Worm (Caenorhabditis elegans) whole organism, young adult: ENCODE measurements around the gene rbm-34.

Source experiments
- C06A6.2 ChIP-seq: fragments of 200-800 bp; sonication (Bioruptor generic); conservative IDR thresholded peaks from 2 replicates; pipeline ENCODE4 v1.3.6; 2022; ENCODE audit warnings: missing genetic modification characterization, missing compliant biosample characterization
- C17E4.6 ChIP-seq: fragments of 200-800 bp; sonication (Bioruptor generic); IDR thresholded peaks from 2 replicates; pipeline ENCODE4 v1.3.6; 2022; ENCODE audit warnings: missing genetic modification reagents, missing genetic modification characterization, missing compliant biosample characterization
- F37B4.10 ChIP-seq: fragments of 200-800 bp; sonication (Bioruptor generic); IDR thresholded peaks from 2 replicates; pipeline ENCODE4 v1.3.6; 2022; ENCODE audit warnings: missing genetic modification characterization, missing compliant biosample characterization
- Y53F4B.3 ChIP-seq: fragments of 200-800 bp; sonication (Bioruptor generic); IDR thresholded peaks from 2 replicates; pipeline ENCODE4 v1.3.6; 2022; ENCODE audit warnings: missing genetic modification reagents, missing genetic modification characterization, missing compliant biosample characterization
- ZK185.1 ChIP-seq: sonication (generic microtip); optimal IDR thresholded peaks from 2 replicates; lab custom pipeline; 2016; ENCODE audit warnings: mild to moderate bottlenecking, missing genetic modification characterization, missing compliant biosample characterization; ENCODE audit not compliant: poor library complexity, severe bottlenecking
- akir-1 ChIP-seq: fragments of 200-800 bp; sonication (Bioruptor generic); optimal IDR thresholded peaks from 2 replicates; lab custom pipeline; 2018; ENCODE audit warnings: mild to moderate bottlenecking, missing genetic modification characterization, moderate library complexity, missing compliant biosample characterization
- attf-5 ChIP-seq: fragments of 200-800 bp; sonication (Bioruptor generic); optimal IDR thresholded peaks from 2 replicates; lab custom pipeline; 2018; ENCODE audit warnings: mild to moderate bottlenecking, missing genetic modification characterization, missing compliant biosample characterization
- ccch-3 ChIP-seq: fragments of 200-800 bp; sonication (Bioruptor generic); optimal IDR thresholded peaks from 2 replicates; lab custom pipeline; 2018; ENCODE audit warnings: mild to moderate bottlenecking, missing genetic modification characterization, missing compliant biosample characterization
- cebp-1 ChIP-seq, 2 experiments: fragments of 200-800 bp in 1 of 2; sonication (Bioruptor generic) in 1 of 2; sonication (generic microtip) in 1 of 2; IDR thresholded peaks in 1 of 2; optimal IDR thresholded peaks in 1 of 2; 2 replicates each; pipeline versions ENCODE4 v1.3.6 to Lab custom; 2017 to 2022; ENCODE audit warnings: missing compliant biosample characterization in 2 of 2, missing genetic modification characterization in 2 of 2, mild to moderate bottlenecking in 1 of 2, missing genetic modification reagents in 1 of 2, moderate library complexity in 1 of 2
- cebp-2 ChIP-seq: fragments of 200-800 bp; sonication (Bioruptor generic); IDR thresholded peaks from 2 replicates; pipeline ENCODE4 v1.3.6; 2022; ENCODE audit warnings: missing genetic modification characterization, missing compliant biosample characterization
- ceh-58 ChIP-seq: fragments of 200-800 bp; sonication (Bioruptor generic); IDR thresholded peaks from 2 replicates; pipeline ENCODE4 v1.3.6; 2022; ENCODE audit warnings: missing genetic modification characterization, missing compliant biosample characterization
- dox-1 ChIP-seq: fragments of 200-800 bp; sonication (Bioruptor generic); IDR thresholded peaks from 2 replicates; pipeline ENCODE4 v1.3.6; 2022; ENCODE audit warnings: missing genetic modification reagents, missing genetic modification characterization, missing compliant biosample characterization
- egl-18 ChIP-seq: fragments of 200-800 bp; sonication (Bioruptor generic); IDR thresholded peaks from 2 replicates; pipeline ENCODE4 v1.3.6; 2022; ENCODE audit warnings: missing genetic modification reagents, missing genetic modification characterization, missing compliant biosample characterization
- ekl-4 ChIP-seq: fragments of 200-800 bp; sonication (Bioruptor generic); IDR thresholded peaks from 2 replicates; pipeline ENCODE4 v1.3.6; 2022; ENCODE audit warnings: missing genetic modification reagents, missing genetic modification characterization, missing compliant biosample characterization
- ets-4 ChIP-seq: fragments of 200-800 bp; sonication (Bioruptor generic); optimal IDR thresholded peaks from 2 replicates; lab custom pipeline; 2018; ENCODE audit warnings: mild to moderate bottlenecking, missing genetic modification characterization, missing compliant biosample characterization
- hlh-26 ChIP-seq: fragments of 200-800 bp; sonication (Bioruptor generic); conservative IDR thresholded peaks from 2 replicates; pipeline ENCODE4 v1.3.6; 2022; ENCODE audit warnings: missing genetic modification reagents, missing genetic modification characterization, missing compliant biosample characterization
- hsf-1 ChIP-seq: fragments of 200-800 bp; sonication (Bioruptor generic); IDR thresholded peaks from 2 replicates; pipeline ENCODE4 v1.3.6; 2022; ENCODE audit warnings: missing genetic modification reagents, missing genetic modification characterization, missing compliant biosample characterization
- let-607 ChIP-seq, 2 experiments: fragments of 200-800 bp in 1 of 2; sonication (Bioruptor generic) in 1 of 2; sonication (generic microtip) in 1 of 2; optimal IDR thresholded peaks; 2 replicates each; lab custom pipeline; 2016 to 2018; ENCODE audit warnings: mild to moderate bottlenecking in 2 of 2, missing compliant biosample characterization in 2 of 2, missing genetic modification characterization in 2 of 2, moderate library complexity in 2 of 2, missing genotype in 1 of 2
- lin-40 ChIP-seq: sonication (generic microtip); optimal IDR thresholded peaks from 2 replicates; lab custom pipeline; 2016; ENCODE audit warnings: missing genetic modification characterization, mild to moderate bottlenecking, missing compliant biosample characterization, missing genotype, missing genetic modification reagents
- madf-6 ChIP-seq: fragments of 200-800 bp; sonication (Bioruptor generic); IDR thresholded peaks from 2 replicates; pipeline ENCODE4 v1.3.6; 2022; ENCODE audit warnings: missing genetic modification reagents, missing genetic modification characterization, missing compliant biosample characterization
- madf-8 ChIP-seq: fragments of 200-800 bp; sonication (Bioruptor generic); conservative IDR thresholded peaks from 2 replicates; pipeline ENCODE4 v1.3.6; 2022; ENCODE audit warnings: missing genetic modification reagents, missing genetic modification characterization, missing compliant biosample characterization
- mel-28 ChIP-seq: sonication (generic microtip); optimal IDR thresholded peaks from 2 replicates; lab custom pipeline; 2016; ENCODE audit warnings: borderline replicate concordance, mild to moderate bottlenecking, missing genetic modification characterization, missing compliant biosample characterization
- mes-4 ChIP-seq: sonication (generic microtip); optimal IDR thresholded peaks from 2 replicates; lab custom pipeline; 2016; ENCODE audit warnings: missing genotype, missing genetic modification characterization, missing compliant biosample characterization
- nhr-27 ChIP-seq: fragments of 200-800 bp; sonication (Bioruptor generic); optimal IDR thresholded peaks from 2 replicates; lab custom pipeline; 2018; ENCODE audit warnings: mild to moderate bottlenecking, missing genetic modification characterization, moderate library complexity, missing compliant biosample characterization
- nhr-80 ChIP-seq: sonication (generic microtip); optimal IDR thresholded peaks from 2 replicates; lab custom pipeline; 2016; ENCODE audit warnings: missing genetic modification characterization, missing compliant biosample characterization
- pha-4 ChIP-seq: fragments of 150-350 bp; sonication (generic microtip); optimal IDR thresholded peaks from 2 replicates; lab custom pipeline; 2014; ENCODE audit warnings: missing biosample characterization, missing genetic modification reagents, missing genetic modification characterization
- repo-1 ChIP-seq: sonication (generic microtip); optimal IDR thresholded peaks from 2 replicates; lab custom pipeline; 2017; ENCODE audit warnings: mild to moderate bottlenecking, missing genetic modification characterization, missing compliant biosample characterization
- snpc-1.1 ChIP-seq: sonication (generic microtip); optimal IDR thresholded peaks from 2 replicates; lab custom pipeline; 2017; ENCODE audit warnings: missing genetic modification characterization, mild to moderate bottlenecking, missing compliant biosample characterization, antibody characterized with exemption, moderate library complexity, missing genotype, missing genetic modification reagents; ENCODE audit not compliant: insufficient read depth
- snpc-1.3 ChIP-seq: sonication (generic microtip); optimal IDR thresholded peaks from 2 replicates; lab custom pipeline; 2017; ENCODE audit warnings: missing genetic modification characterization, mild to moderate bottlenecking, missing compliant biosample characterization, antibody characterized with exemption, moderate library complexity, missing genotype, missing genetic modification reagents; ENCODE audit not compliant: insufficient read depth
- snpc-4 ChIP-seq, 5 experiments: fragments of 150-350 bp in 1 of 5; sonication (generic microtip) in 4 of 5; optimal IDR thresholded peaks; 2 replicates each; lab custom pipeline; 2014 to 2018; ENCODE audit warnings: missing genetic modification characterization in 5 of 5, missing biosample characterization in 3 of 5, antibody characterized with exemption in 2 of 5, mild to moderate bottlenecking in 2 of 5, missing compliant biosample characterization in 2 of 5, missing genotype in 2 of 5, moderate library complexity in 2 of 5, missing genetic modification reagents in 1 of 5
- tbp1 ChIP-seq: fragments of 200-800 bp; sonication (Bioruptor generic); optimal IDR thresholded peaks from 2 replicates; lab custom pipeline; 2018; ENCODE audit warnings: mild to moderate bottlenecking, missing genetic modification characterization, missing compliant biosample characterization
- tlf-1 ChIP-seq: fragments of 200-800 bp; sonication (Bioruptor generic); optimal IDR thresholded peaks from 2 replicates; lab custom pipeline; 2018; ENCODE audit warnings: mild to moderate bottlenecking, missing genetic modification characterization, missing compliant biosample characterization
- zim-3 ChIP-seq: sonication (generic microtip); optimal IDR thresholded peaks from 2 replicates; lab custom pipeline; 2017; ENCODE audit warnings: mild to moderate bottlenecking, missing genetic modification characterization, moderate library complexity, missing compliant biosample characterization
- ztf-26 ChIP-seq: sonication (generic microtip); optimal IDR thresholded peaks from 2 replicates; lab custom pipeline; 2017; ENCODE audit warnings: missing genetic modification characterization, missing compliant biosample characterization
- ztf-6 ChIP-seq: fragments of 200-800 bp; sonication (Bioruptor generic); IDR thresholded peaks from 2 replicates; pipeline ENCODE4 v1.3.6; 2022; ENCODE audit warnings: missing genetic modification reagents, missing genetic modification characterization, missing compliant biosample characterization

rbm-34 gene

DNA sequence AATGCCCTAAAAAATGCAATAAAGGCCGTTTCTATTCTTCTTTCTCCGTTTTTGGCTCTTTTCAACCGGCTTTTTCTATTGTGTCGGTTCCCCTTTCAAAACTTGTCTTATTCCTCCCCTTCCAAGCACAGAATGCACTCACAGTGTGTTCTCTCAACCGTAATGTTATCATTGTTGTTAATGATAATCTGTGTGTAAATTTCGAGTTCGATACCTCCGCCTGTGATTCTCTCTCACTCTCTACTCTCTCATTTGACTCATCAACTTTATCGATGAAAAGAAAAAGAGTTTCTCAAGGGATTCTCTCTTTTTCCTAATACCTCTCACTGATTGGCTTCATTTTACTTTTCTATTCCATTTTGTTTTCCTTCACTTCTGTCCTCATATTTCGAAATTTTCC lies 43.5 kb downstream of the rbm-34 start:
- TF ChIP-seq cebp-1 (GFP tag; IDR thresholded peaks at IDR 0.05; lab: Robert Waterston, UW), result no peak
- peak; percentile 6 for TF ChIP-seq cebp-1 (tag; optimal IDR thresholded peaks at IDR 0.05; lab: Kevin White, UChicago)
- no peak for TF ChIP-seq ets-4 (GFP tag; lab: Kevin White, UChicago)
- no peak for TF ChIP-seq C17E4.6
- no peak for TF ChIP-seq egl-18 (GFP tag; lab: Robert Waterston, UW)
- peak; percentile 67 for TF ChIP-seq nhr-80 (tag; lab: Kevin White, UChicago)
- 0 out of 2 replicates have a peak, but pooled peaks have one; percentile 10 for TF ChIP-seq cebp-2 (GFP tag; lab: Robert Waterston, UW)

DNA sequence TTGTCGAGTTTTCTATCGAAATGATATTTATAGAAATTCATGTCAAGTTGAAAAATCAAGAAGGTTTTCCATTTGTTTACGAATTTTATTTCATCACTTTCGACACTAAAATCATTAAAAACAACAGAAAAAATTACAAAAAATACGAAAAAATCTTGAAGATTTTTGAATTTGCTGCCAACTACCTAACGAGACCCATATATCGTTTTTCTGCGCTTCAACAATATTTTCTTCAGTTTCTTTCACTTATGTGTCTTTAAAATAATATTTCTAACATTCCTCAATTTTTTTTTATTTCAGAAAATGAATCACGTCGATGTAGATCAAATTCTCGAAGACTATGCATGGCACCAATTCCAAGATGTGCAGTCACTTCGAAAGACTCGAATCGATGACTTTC lies 44.0 kb downstream of the rbm-34 start, which contains the start of gene lin-24:
lin-24 (plus strand) TSS at position 301 of the 400 bp plus-strand sequence.
- no peak for TF ChIP-seq ZK185.1 (tag; lab: Kevin White, UChicago)
- TF ChIP-seq ztf-26 (tag; lab: Kevin White, UChicago), result no peak
- no peak for TF ChIP-seq C06A6.2 (GFP tag; lab: Robert Waterston, UW)
- TF ChIP-seq nhr-27 (tag; lab: Kevin White, UChicago), result no peak
- TF ChIP-seq tlf-1, result no peak
- TF ChIP-seq madf-6 (GFP tag; lab: Robert Waterston, UW), result no peak
- no peak for TF ChIP-seq dox-1 (GFP tag; lab: Robert Waterston, UW)
- no peak for TF ChIP-seq nhr-80 (tag; lab: Kevin White, UChicago)
- no peak for TF ChIP-seq lin-40 (tag; lab: Kevin White, UChicago)
- TF ChIP-seq ccch-3 (GFP tag; lab: Kevin White, UChicago), result no peak
- no peak for TF ChIP-seq madf-8 (GFP tag; lab: Robert Waterston, UW)
- no peak for TF ChIP-seq akir-1 (GFP tag; lab: Kevin White, UChicago)
- TF ChIP-seq hlh-26 (GFP tag; lab: Robert Waterston, UW), result no peak
- no peak for TF ChIP-seq pha-4
- no peak for TF ChIP-seq let-607 (tag; optimal IDR thresholded peaks at IDR 0.05; lab: Kevin White, UChicago)
- no peak for TF ChIP-seq repo-1 (tag; lab: Kevin White, UChicago)
- TF ChIP-seq mes-4, result no peak
- TF ChIP-seq snpc-1.3 (tag; lab: Kevin White, UChicago), result no peak
- TF ChIP-seq ztf-6, result no peak
- no peak for TF ChIP-seq mel-28 (tag; lab: Kevin White, UChicago)

- no peak for TF ChIP-seq zim-3 (tag; lab: Kevin White, UChicago)
- TF ChIP-seq hsf-1 (GFP tag; lab: Robert Waterston, UW), result no peak
- no peak for TF ChIP-seq Y53F4B.3 (GFP tag; lab: Robert Waterston, UW)
- no peak for TF ChIP-seq ekl-4 (GFP tag; lab: Robert Waterston, UW)
- no peak for TF ChIP-seq tbp1
- no peak for TF ChIP-seq ZK185.1 (tag; lab: Kevin White, UChicago)
- no peak for TF ChIP-seq nhr-80 (tag; lab: Kevin White, UChicago)
- no peak for TF ChIP-seq let-607 (tag; optimal IDR thresholded peaks at IDR 0.05; lab: Kevin White, UChicago)
- peak; percentile 19 for TF ChIP-seq snpc-4 (GFP tag; optimal IDR thresholded peaks at IDR 0.05; lab: Kevin White, UChicago)
- peak in 2 of 4 experiments; percentile 44 to 69 for TF ChIP-seq snpc-4 (tag; optimal IDR thresholded peaks at IDR 0.05; lab: Kevin White, UChicago)
- TF ChIP-seq F37B4.10 (GFP tag; lab: Robert Waterston, UW), result no peak
- TF ChIP-seq attf-5, result no peak
- peak; percentile 45 for TF ChIP-seq snpc-1.1 (tag; lab: Kevin White, UChicago)
- no peak for TF ChIP-seq ceh-58 (GFP tag; lab: Robert Waterston, UW)
Observed at ce11 chrIV:12131308-12132072, 46.3 kb downstream of the rbm-34 start.
